Fruit fly (Drosophila melanogaster): Measurements from ENCODE around the gene Ccdc114.

The Ccdc114 gene

DNA sequence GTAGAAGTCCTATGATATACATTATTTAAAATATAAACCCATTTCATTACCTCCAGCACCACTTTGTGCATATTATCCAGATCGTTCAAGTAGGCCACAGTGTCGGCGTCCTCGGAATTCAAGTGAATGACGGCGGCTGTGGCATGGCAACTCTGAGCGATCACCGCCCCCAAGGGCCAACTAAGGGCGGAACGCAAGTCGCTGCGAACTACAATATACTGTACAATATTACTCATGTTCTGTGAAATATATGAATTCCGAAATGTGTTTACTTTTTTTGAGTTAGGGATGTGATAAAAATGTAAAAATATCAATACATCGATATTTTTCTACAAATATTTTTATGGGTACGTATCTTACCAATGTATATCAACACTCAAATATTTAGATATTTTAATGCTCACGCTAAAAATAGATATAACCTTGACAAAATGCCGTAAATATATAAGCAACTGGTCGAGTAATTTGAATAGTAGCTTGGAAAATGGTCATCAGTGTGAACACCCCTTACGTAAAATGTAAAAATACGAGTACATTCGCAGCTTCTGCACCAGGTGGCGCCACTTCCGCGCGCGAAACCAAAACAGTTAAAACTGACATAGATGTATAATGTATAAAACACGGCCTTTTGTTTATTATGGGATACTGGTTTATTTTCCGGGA lies 50.9 kb downstream of the Ccdc114 start, which contains the start of gene CG14903:
Gene CG14903, minus strand, starts transcription at position 270 of the 663 bp plus-strand sequence.
- no peak for TF ChIP-seq Dll (optimal IDR thresholded peaks at IDR 0.05)
- TF ChIP-seq pan (optimal IDR thresholded peaks at IDR 0.05): no peak
- TF ChIP-seq usp (GFP tag; optimal IDR thresholded peaks at IDR 0.05): no peak
- no peak for TF ChIP-seq EcR (GFP tag; optimal IDR thresholded peaks at IDR 0.05)
- TF ChIP-seq psq (optimal IDR thresholded peaks at IDR 0.05): no peak
- no peak for TF ChIP-seq CG8478 (optimal IDR thresholded peaks at IDR 0.05)

Data from whole organism.